Worm (Caenorhabditis elegans): ENCODE results near the gene sap-49.

DNA sequence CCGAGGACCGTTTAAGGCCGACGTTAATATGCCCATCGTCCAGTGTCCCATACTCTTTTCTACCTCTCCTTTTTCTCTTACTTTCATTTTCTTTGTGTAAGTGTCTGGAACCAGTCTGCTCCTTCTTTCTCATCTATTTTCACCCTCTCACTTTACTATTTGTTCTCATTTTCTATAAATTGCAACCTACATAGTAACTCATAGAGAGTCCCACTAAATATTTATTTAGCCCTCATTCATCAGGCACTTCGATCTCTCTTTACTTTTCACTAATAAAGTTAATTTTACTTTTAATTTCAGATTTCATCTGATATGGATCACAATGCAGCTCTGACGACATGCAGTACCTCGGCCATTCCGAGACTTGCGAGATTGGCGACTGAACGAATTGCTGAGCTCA is 18.2 kb downstream of the sap-49 start, which contains the start of gene zyg-11:
- TF ChIP-seq aly-2 (tag; optimal IDR thresholded peaks at IDR 0.05) (no peak), ceh-28 (tag; optimal IDR thresholded peaks at IDR 0.05) (no peak), pqm-1 (tag; optimal IDR thresholded peaks at IDR 0.05) (no peak), snpc-4 (tag; optimal IDR thresholded peaks at IDR 0.05) (no peak), mdl-1 (tag; optimal IDR thresholded peaks at IDR 0.05) (no peak)

All from whole organism, L3 larva.